Worm (Caenorhabditis elegans): ENCODE results near the gene M03F4.4.

DNA sequence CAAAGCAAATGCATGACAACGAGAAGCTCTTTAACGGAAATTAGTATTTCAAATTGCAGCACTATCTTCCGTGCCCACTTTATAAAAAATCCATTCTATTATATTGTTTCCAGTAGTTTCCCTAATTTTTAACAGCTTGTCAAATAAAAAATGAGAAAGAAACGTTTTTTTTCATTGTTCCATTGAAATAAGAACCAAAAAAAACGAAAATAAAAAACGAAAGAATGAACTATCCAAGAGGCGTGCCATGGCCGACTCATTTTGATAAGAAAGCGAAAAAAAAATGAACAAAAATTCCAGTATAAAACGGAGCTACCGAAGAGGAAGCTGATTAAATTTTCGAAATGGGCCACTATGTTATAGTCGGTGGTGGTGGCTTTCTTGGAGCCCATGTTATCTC, 47.7 kb upstream of the M03F4.4 start, which contains the start of gene hsd-2:
- TF ChIP-seq gei-17 (GFP tag; optimal IDR thresholded peaks at IDR 0.05): no peak
- no peak for TF ChIP-seq lag-1 (GFP tag; IDR thresholded peaks at IDR 0.05)
- TF ChIP-seq ekl-4 (GFP tag; IDR thresholded peaks at IDR 0.05): no peak
- TF ChIP-seq unc-62 (GFP tag; optimal IDR thresholded peaks at IDR 0.05): no peak
- no peak for TF ChIP-seq atf-7 (tag; optimal IDR thresholded peaks at IDR 0.05)
- TF ChIP-seq mel-28 (tag; optimal IDR thresholded peaks at IDR 0.05; ENCODE audit: borderline replicate concordance): no peak
- TF ChIP-seq snpc-1.3 (tag; optimal IDR thresholded peaks at IDR 0.05; ENCODE audit: insufficient read depth): no peak
- TF ChIP-seq nfya-1 (tag; optimal IDR thresholded peaks at IDR 0.05; ENCODE audit: borderline replicate concordance, insufficient read depth): no peak

Measured in whole organism, young adult.